Fruit fly (Drosophila melanogaster) whole organism, embryonic: ENCODE data around the gene CG1635.

Source experiments
- Atf-2 ChIP-seq: fragments of 200-800 bp; sonication (Bioruptor generic); optimal IDR thresholded peaks from 2 replicates; lab custom pipeline; 2016; ENCODE audit warnings: missing biosample characterization, missing genetic modification characterization
- B-H1 ChIP-seq: fragments of 200-800 bp; sonication (Bioruptor generic); IDR thresholded peaks from 3 replicates; pipeline ENCODE4 v1.3.6; 2022; ENCODE audit warnings: missing biosample characterization, missing genetic modification characterization
- CG10209 ChIP-seq: fragments of 200-800 bp; sonication (Bioruptor generic); optimal IDR thresholded peaks from 3 replicates; lab custom pipeline; 2017; ENCODE audit warnings: missing biosample characterization, mild to moderate bottlenecking, missing genetic modification characterization, missing genetic modification reagents
- CG10274 ChIP-seq: fragments of 200-800 bp; sonication (Bioruptor generic); optimal IDR thresholded peaks from 3 replicates; lab custom pipeline; 2017; ENCODE audit warnings: missing biosample characterization, mild to moderate bottlenecking, missing genetic modification characterization
- CG10543 ChIP-seq: fragments of 200-800 bp; sonication (Bioruptor generic); optimal IDR thresholded peaks from 3 replicates; lab custom pipeline; 2017; ENCODE audit warnings: missing biosample characterization, mild to moderate bottlenecking, missing genetic modification characterization, moderate library complexity
- CG10565 ChIP-seq: fragments of 200-800 bp; sonication (Bioruptor generic); optimal IDR thresholded peaks from 3 replicates; lab custom pipeline; 2016; ENCODE audit warnings: missing biosample characterization, mild to moderate bottlenecking, missing genetic modification characterization
- CG11456 ChIP-seq: fragments of 200-800 bp; sonication (Bioruptor generic); IDR thresholded peaks from 3 replicates; pipeline ENCODE4 v1.3.6; 2022; ENCODE audit warnings: missing biosample characterization, missing genetic modification characterization
- CG11696 ChIP-seq: fragments of 200-800 bp; sonication (Bioruptor generic); IDR thresholded peaks from 2 replicates; pipeline ENCODE4 v1.3.6; 2022; ENCODE audit warnings: missing biosample characterization, missing genetic modification characterization
- CG12299 ChIP-seq: fragments of 200-800 bp; sonication (Bioruptor generic); optimal IDR thresholded peaks from 2 replicates; lab custom pipeline; 2018; ENCODE audit warnings: missing biosample characterization, mild to moderate bottlenecking, missing genetic modification characterization
- CG15073 ChIP-seq: fragments of 200-800 bp; sonication (Bioruptor generic); optimal IDR thresholded peaks from 2 replicates; lab custom pipeline; 2016; ENCODE audit warnings: missing biosample characterization, missing genetic modification characterization
- CG16813 ChIP-seq: fragments of 200-800 bp; sonication (Bioruptor generic); IDR thresholded peaks from 3 replicates; pipeline ENCODE4 v1.3.6; 2022; ENCODE audit warnings: missing biosample characterization, missing genetic modification characterization; ENCODE audit not compliant: partially characterized antibody
- CG17328 ChIP-seq: fragments of 200-800 bp; sonication (Bioruptor generic); IDR thresholded peaks from 2 replicates; pipeline ENCODE4 v1.3.6; 2022; ENCODE audit warnings: missing biosample characterization, missing genetic modification characterization
- CG17361 ChIP-seq: fragments of 200-800 bp; sonication (Bioruptor generic); IDR thresholded peaks from 3 replicates; pipeline ENCODE4 v1.3.6; 2022; ENCODE audit warnings: missing biosample characterization, missing genetic modification characterization
- CG2129 ChIP-seq: fragments of 200-800 bp; sonication (Bioruptor generic); IDR thresholded peaks from 2 replicates; pipeline ENCODE4 v1.3.6; 2022; ENCODE audit warnings: missing biosample characterization, missing genetic modification characterization; ENCODE audit not compliant: partially characterized antibody
- CG2199 ChIP-seq: fragments of 200-800 bp; sonication (Bioruptor generic); IDR thresholded peaks from 3 replicates; pipeline ENCODE4 v1.3.6; 2022; ENCODE audit warnings: missing biosample characterization, missing genetic modification characterization
- CG31388 ChIP-seq: fragments of 200-800 bp; sonication (Bioruptor generic); optimal IDR thresholded peaks from 2 replicates; lab custom pipeline; 2016; ENCODE audit warnings: missing biosample characterization, missing genetic modification characterization
- CG3163 ChIP-seq: fragments of 200-800 bp; sonication (Bioruptor generic); optimal IDR thresholded peaks from 3 replicates; lab custom pipeline; 2016; ENCODE audit warnings: missing biosample characterization, missing genetic modification characterization
- CG32767 ChIP-seq: fragments of 200-800 bp; sonication (Bioruptor generic); IDR thresholded peaks from 2 replicates; pipeline ENCODE4 v1.3.6; 2022; ENCODE audit warnings: missing biosample characterization, missing genetic modification characterization
- CG33213 ChIP-seq: fragments of 200-800 bp; sonication (Bioruptor generic); optimal IDR thresholded peaks from 3 replicates; lab custom pipeline; 2016; ENCODE audit warnings: missing biosample characterization, missing genetic modification characterization
- CG34422 ChIP-seq: fragments of 200-800 bp; sonication (Bioruptor generic); IDR thresholded peaks from 3 replicates; pipeline ENCODE4 v1.3.6; 2022; ENCODE audit warnings: missing biosample characterization, missing genetic modification characterization
- CG6272 ChIP-seq: fragments of 200-800 bp; sonication (Bioruptor generic); IDR thresholded peaks from 2 replicates; pipeline ENCODE4 v1.3.6; 2022; ENCODE audit warnings: missing biosample characterization, missing genetic modification characterization
- CG7372 ChIP-seq: fragments of 200-800 bp; sonication (Bioruptor generic); IDR thresholded peaks from 2 replicates; pipeline ENCODE4 v1.3.6; 2022; ENCODE audit warnings: missing biosample characterization, missing genetic modification characterization
- CG8089 ChIP-seq: fragments of 200-800 bp; sonication (Bioruptor generic); optimal IDR thresholded peaks from 3 replicates; lab custom pipeline; 2016; ENCODE audit warnings: missing biosample characterization, missing genetic modification characterization
- CG9797 ChIP-seq: fragments of 200-800 bp; sonication (Bioruptor generic); optimal IDR thresholded peaks from 3 replicates; lab custom pipeline; 2018; ENCODE audit warnings: missing biosample characterization, mild to moderate bottlenecking, missing genetic modification characterization
- Fer1 ChIP-seq: fragments of 200-800 bp; sonication (Bioruptor generic); optimal IDR thresholded peaks from 2 replicates; lab custom pipeline; 2017; ENCODE audit warnings: missing biosample characterization, mild to moderate bottlenecking, missing genetic modification characterization
- H15 ChIP-seq: fragments of 200-800 bp; sonication (Bioruptor generic); IDR thresholded peaks from 3 replicates; pipeline ENCODE4 v1.3.6; 2022; ENCODE audit warnings: missing biosample characterization, missing genetic modification characterization
- MBD-R2 ChIP-seq: fragments of 200-800 bp; sonication (Bioruptor generic); IDR thresholded peaks from 2 replicates; pipeline ENCODE4 v1.3.6; 2022; ENCODE audit warnings: missing biosample characterization, missing genetic modification characterization
- NFAT ChIP-seq: fragments of 200-800 bp; sonication (Bioruptor generic); IDR thresholded peaks from 2 replicates; pipeline ENCODE4 v1.3.6; 2022; ENCODE audit warnings: missing biosample characterization, missing genetic modification characterization
- Poxn ChIP-seq: fragments of 200-800 bp; sonication (Bioruptor generic); IDR thresholded peaks from 2 replicates; pipeline ENCODE4 v1.3.6; 2022; ENCODE audit warnings: missing biosample characterization, missing genetic modification characterization
- Sry-δ ChIP-seq: fragments of 200-800 bp; sonication (Bioruptor generic); optimal IDR thresholded peaks from 2 replicates; lab custom pipeline; 2016; ENCODE audit warnings: missing biosample characterization, missing genetic modification characterization
- ab ChIP-seq: fragments of 200-800 bp; sonication (Bioruptor generic); optimal IDR thresholded peaks from 2 replicates; lab custom pipeline; 2016; ENCODE audit warnings: missing biosample characterization, missing genetic modification characterization
- bab2 ChIP-seq: fragments of 200-800 bp; sonication (Bioruptor generic); optimal IDR thresholded peaks from 2 replicates; lab custom pipeline; 2016; ENCODE audit warnings: missing biosample characterization, missing genetic modification characterization
- bowl ChIP-seq: fragments of 200-800 bp; sonication (Bioruptor generic); IDR thresholded peaks from 2 replicates; pipeline ENCODE4 v1.3.6; 2022; ENCODE audit warnings: missing biosample characterization, missing genetic modification characterization
- bsh ChIP-seq, 2 experiments: fragments of 200-800 bp; sonication (Bioruptor generic); optimal IDR thresholded peaks; 2 replicates each; lab custom pipeline; 2017 to 2018; ENCODE audit warnings: mild to moderate bottlenecking in 2 of 2, missing biosample characterization in 2 of 2, missing genetic modification characterization in 2 of 2, moderate library complexity in 1 of 2
- croc ChIP-seq: fragments of 200-800 bp; sonication (Bioruptor generic); conservative IDR thresholded peaks from 3 replicates; pipeline ENCODE4 v1.3.6; 2022; ENCODE audit warnings: missing biosample characterization, missing genetic modification characterization
- dm ChIP-seq: fragments of 200-800 bp; sonication (Bioruptor generic); optimal IDR thresholded peaks from 3 replicates; lab custom pipeline; 2016; ENCODE audit warnings: missing biosample characterization, missing genetic modification characterization
- dpn ChIP-seq, 2 experiments: fragments of 200-800 bp; sonication (Bioruptor generic); optimal IDR thresholded peaks; 3 replicates each; lab custom pipeline; 2016; ENCODE audit warnings: missing biosample characterization in 2 of 2, missing genetic modification characterization in 2 of 2
- en ChIP-seq: fragments of 200-800 bp; sonication (Bioruptor generic); optimal IDR thresholded peaks from 2 replicates; lab custom pipeline; 2016; ENCODE audit warnings: missing biosample characterization, missing genetic modification characterization
- esg ChIP-seq: fragments of 200-800 bp; sonication (Bioruptor generic); conservative IDR thresholded peaks from 2 replicates; pipeline ENCODE4 v1.3.6; 2022; ENCODE audit warnings: missing biosample characterization, missing genetic modification characterization
- gcm2 ChIP-seq: fragments of 200-800 bp; sonication (Bioruptor generic); optimal IDR thresholded peaks from 2 replicates; lab custom pipeline; 2016; ENCODE audit warnings: missing biosample characterization, missing genetic modification characterization
- kay ChIP-seq: fragments of 200-800 bp; sonication (Bioruptor generic); optimal IDR thresholded peaks from 2 replicates; lab custom pipeline; 2016; ENCODE audit warnings: missing biosample characterization, missing genetic modification characterization
- pan ChIP-seq, 4 experiments: fragments of >200 bp in 3 of 4; fragments of 200-800 bp in 1 of 4; sonication (Bioruptor generic) in 1 of 4; optimal IDR thresholded peaks in 3 of 4; IDR thresholded peaks in 1 of 4; 2 replicates each; pipeline versions ENCODE4 v1.3.6 to Lab custom; 2017 to 2022; ENCODE audit warnings: missing biosample characterization in 2 of 4, missing genetic modification characterization in 2 of 4, mixed read lengths in 1 of 4
- pzg ChIP-seq: fragments of 200-800 bp; sonication (Bioruptor generic); optimal IDR thresholded peaks from 3 replicates; lab custom pipeline; 2018; ENCODE audit warnings: missing biosample characterization, mild to moderate bottlenecking, missing genetic modification characterization, moderate library complexity
- schlank ChIP-seq: fragments of 200-800 bp; sonication (Bioruptor generic); optimal IDR thresholded peaks from 2 replicates; lab custom pipeline; 2018; ENCODE audit warnings: missing biosample characterization, mild to moderate bottlenecking, missing genetic modification characterization
- sisA ChIP-seq: fragments of 200-800 bp; sonication (Bioruptor generic); IDR thresholded peaks from 2 replicates; pipeline ENCODE4 v1.3.6; 2022; ENCODE audit warnings: missing biosample characterization, missing genetic modification characterization
- sob ChIP-seq: fragments of 200-800 bp; sonication (Bioruptor generic); IDR thresholded peaks from 2 replicates; pipeline ENCODE4 v1.3.6; 2022; ENCODE audit warnings: missing biosample characterization, missing genetic modification characterization
- stc ChIP-seq: fragments of 200-800 bp; sonication (Bioruptor generic); IDR thresholded peaks from 2 replicates; pipeline ENCODE4 v1.3.6; 2022; ENCODE audit warnings: missing biosample characterization, missing genetic modification characterization
- tap ChIP-seq: fragments of 200-800 bp; optimal IDR thresholded peaks from 3 replicates; lab custom pipeline; 2019; ENCODE audit warnings: missing biosample characterization, mild to moderate bottlenecking, missing genetic modification characterization, moderate library complexity
- tx ChIP-seq: fragments of 200-800 bp; sonication (Bioruptor generic); optimal IDR thresholded peaks from 2 replicates; lab custom pipeline; 2016; ENCODE audit warnings: missing biosample characterization, missing genetic modification characterization
- zfh2 ChIP-seq: fragments of 200-800 bp; sonication (Bioruptor generic); optimal IDR thresholded peaks from 2 replicates; lab custom pipeline; 2016; ENCODE audit warnings: missing biosample characterization, missing genetic modification characterization

CG1635 gene

DNA sequence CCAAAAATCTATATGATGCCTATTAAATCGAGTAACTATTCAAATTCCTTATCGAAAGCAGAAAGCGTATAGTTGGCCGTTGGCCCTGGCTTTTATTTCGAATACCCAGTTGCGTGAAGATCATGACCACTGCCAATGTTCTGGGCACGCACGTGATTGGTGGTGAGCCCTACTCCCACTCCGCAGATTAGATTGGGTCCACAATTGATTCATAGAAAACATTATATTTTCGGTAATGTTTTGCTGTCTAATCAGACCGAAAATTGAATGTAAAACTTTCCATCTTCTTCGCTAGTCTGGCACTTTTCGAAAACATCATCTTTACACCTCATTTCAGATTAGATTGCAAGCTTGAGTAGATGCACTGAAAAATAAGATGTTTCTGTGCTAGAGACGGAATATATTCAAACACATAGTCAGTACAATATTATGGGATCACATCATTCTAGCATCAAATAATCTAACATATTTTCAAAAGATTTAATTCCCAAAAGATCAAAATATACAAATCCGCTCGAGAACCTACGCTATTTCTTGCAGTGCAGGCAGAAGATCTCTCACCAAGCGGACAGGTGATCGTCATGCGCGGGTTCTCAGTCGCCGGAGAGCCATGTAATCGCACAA is 3.9 kb downstream of the CG1635 start, which contains the start of gene CG1774 (continued):
- TF ChIP-seq CG2199 (GFP tag; lab: Robert Waterston, UW) = no peak; the same call in 2 of the 3 replicates
- TF ChIP-seq dpn (GFP tag; optimal IDR thresholded peaks at IDR 0.05; lab: Kevin White, UChicago) = peak; percentile 84 to 89
- peak; percentile 78 for TF ChIP-seq CG17361 (GFP tag; lab: Robert Waterston, UW)
- peak; percentile 78 for TF ChIP-seq schlank (tag; lab: Kevin White, UChicago)
- TF ChIP-seq CG2129 = no peak
- peak; percentile 61 for TF ChIP-seq CG17328 (GFP tag; lab: Robert Waterston, UW)
- TF ChIP-seq CG9797 (GFP tag; lab: Kevin White, UChicago) = no peak
- TF ChIP-seq ab = peak; percentile 21
- TF ChIP-seq kay (GFP tag; lab: Kevin White, UChicago) = peak; percentile 68
- TF ChIP-seq pan (optimal IDR thresholded peaks at IDR 0.05; lab: Kevin White, UChicago) = no peak
- peak in 1 of 2 experiments; percentile 80 for TF ChIP-seq pan (GFP tag; optimal IDR thresholded peaks at IDR 0.05 in 1 of 2, IDR thresholded peaks at IDR 0.05 in 1 of 2)
- peak; percentile 89 for TF ChIP-seq zfh2 (GFP tag; lab: Kevin White, UChicago)
- TF ChIP-seq CG11696 (GFP tag; lab: Robert Waterston, UW) = no peak
- peak; percentile 45 for TF ChIP-seq Sry-δ (GFP tag; lab: Kevin White, UChicago)
- peak; percentile 84 for TF ChIP-seq CG11456 (GFP tag; lab: Robert Waterston, UW)
- TF ChIP-seq MBD-R2 = peak; percentile 56; the same call in 1 of the 2 replicates
- TF ChIP-seq bsh (GFP tag; optimal IDR thresholded peaks at IDR 0.05; lab: Kevin White, UChicago) = peak in 1 of 2 experiments; percentile 75
- peak; percentile 47 for TF ChIP-seq tap (tag; lab: Kevin White, UChicago)
- TF ChIP-seq stc (GFP tag; lab: Robert Waterston, UW) = peak; percentile 71
- peak; percentile 16 for TF ChIP-seq pzg
- TF ChIP-seq en (GFP tag; lab: Kevin White, UChicago) = peak; percentile 52
- peak; percentile 47 for TF ChIP-seq CG10274
- peak; percentile 57 for TF ChIP-seq CG6272 (GFP tag; lab: Robert Waterston, UW)
- no peak; the same call in 2 of the 3 replicates for TF ChIP-seq croc (GFP tag; lab: Robert Waterston, UW)
- peak; percentile 88 for TF ChIP-seq Fer1 (GFP tag; lab: Kevin White, UChicago)
- TF ChIP-seq dm (GFP tag; lab: Kevin White, UChicago) = peak; percentile 67
- peak; percentile 77 for TF ChIP-seq CG10209 (GFP tag; lab: Kevin White, UChicago)
- peak; percentile 74 for TF ChIP-seq NFAT (GFP tag; lab: Robert Waterston, UW)
- TF ChIP-seq sisA (GFP tag; lab: Robert Waterston, UW) = peak; percentile 78
- TF ChIP-seq H15 = peak; percentile 55; the same call in 2 of the 3 replicates
- peak; percentile 63 for TF ChIP-seq Poxn (GFP tag; lab: Robert Waterston, UW)
- peak; percentile 80 for TF ChIP-seq bab2
- peak; percentile 66 for TF ChIP-seq CG33213 (GFP tag; lab: Kevin White, UChicago)
- TF ChIP-seq Atf-2 = peak; percentile 60
- TF ChIP-seq CG3163 (GFP tag; lab: Kevin White, UChicago) = peak; percentile 55
- TF ChIP-seq CG12299 (tag; lab: Kevin White, UChicago) = peak; percentile 24
- TF ChIP-seq CG16813 (GFP tag; lab: Robert Waterston, UW) = no peak
- TF ChIP-seq B-H1 = peak; percentile 41; the same call in 1 of the 3 replicates
- TF ChIP-seq CG34422 (GFP tag; lab: Robert Waterston, UW) = 0 out of 3 replicates have a peak, but pooled peaks have one; percentile 47
- peak; percentile 70 for TF ChIP-seq CG10543
- TF ChIP-seq esg = peak; percentile 60; the same call in 1 of the 2 replicates
- TF ChIP-seq CG31388 = no peak
- TF ChIP-seq CG10565 (GFP tag; lab: Kevin White, UChicago) = no peak
- TF ChIP-seq CG15073 = no peak
- peak; percentile 61 for TF ChIP-seq CG7372 (GFP tag; lab: Robert Waterston, UW)
- TF ChIP-seq bowl (GFP tag; lab: Robert Waterston, UW) = 0 out of 2 replicates have a peak, but pooled peaks have one; percentile 28
- peak; percentile 15 for TF ChIP-seq CG8089
- TF ChIP-seq sob (GFP tag; lab: Robert Waterston, UW) = peak; percentile 82
- TF ChIP-seq gcm2 (GFP tag; lab: Kevin White, UChicago) = peak; percentile 1
- TF ChIP-seq CG32767 (GFP tag; lab: Robert Waterston, UW) = peak; percentile 35; the same call in 1 of the 2 replicates
- peak; percentile 70 for TF ChIP-seq tx (GFP tag; lab: Kevin White, UChicago)
